Worm (Caenorhabditis elegans) whole organism, L2 larva: ENCODE measurements around the gene clec-186.

Experiments
- aly-2 ChIP-seq: fragments of 150-350 bp; optimal IDR thresholded peaks from 2 replicates; lab custom pipeline; 2014; ENCODE audit warnings: missing biosample characterization, missing genetic modification characterization
- ama-1 ChIP-seq: fragments of 150-350 bp; optimal IDR thresholded peaks from 2 replicates; lab custom pipeline; 2018; ENCODE audit warnings: inconsistent platforms
- blmp-1 ChIP-seq: sonication (generic microtip); optimal IDR thresholded peaks from 2 replicates; lab custom pipeline; 2017; ENCODE audit warnings: missing genetic modification characterization, mild to moderate bottlenecking, missing compliant biosample characterization, antibody characterized with exemption, moderate library complexity; ENCODE audit not compliant: insufficient read depth
- ceh-16 ChIP-seq: fragments of 150-350 bp; optimal IDR thresholded peaks from 2 replicates; lab custom pipeline; 2014; ENCODE audit warnings: missing biosample characterization, missing genetic modification characterization
- ceh-82 ChIP-seq: fragments of 150-350 bp; optimal IDR thresholded peaks from 2 replicates; lab custom pipeline; 2014; ENCODE audit warnings: missing biosample characterization, missing genetic modification characterization
- crh-2 ChIP-seq: sonication (generic microtip); optimal IDR thresholded peaks from 2 replicates; lab custom pipeline; 2017; ENCODE audit warnings: missing biosample characterization, missing genetic modification characterization
- dmd-4 ChIP-seq: sonication (generic microtip); optimal IDR thresholded peaks from 2 replicates; lab custom pipeline; 2017; ENCODE audit warnings: missing biosample characterization, missing genetic modification characterization
- egl-27 ChIP-seq: sonication (generic microtip); optimal IDR thresholded peaks from 3 replicates; lab custom pipeline; 2017; ENCODE audit warnings: missing biosample characterization, missing genetic modification reagents, missing genetic modification characterization
- elt-1 ChIP-seq: fragments of 150-350 bp; optimal IDR thresholded peaks from 2 replicates; lab custom pipeline; 2014; ENCODE audit warnings: missing biosample characterization, missing genetic modification characterization
- elt-3 ChIP-seq: sonication (generic microtip); optimal IDR thresholded peaks from 2 replicates; lab custom pipeline; 2017; ENCODE audit warnings: missing biosample characterization, missing genetic modification characterization
- fos-1 ChIP-seq: fragments of 150-350 bp; optimal IDR thresholded peaks from 2 replicates; lab custom pipeline; 2014; ENCODE audit warnings: missing biosample characterization, missing genetic modification characterization
- gmeb-1 ChIP-seq: fragments of 150-350 bp; optimal IDR thresholded peaks from 2 replicates; lab custom pipeline; 2014; ENCODE audit warnings: missing biosample characterization, missing genetic modification characterization
- lin-11 ChIP-seq: fragments of 150-350 bp; sonication (generic microtip); optimal IDR thresholded peaks from 2 replicates; lab custom pipeline; 2014; ENCODE audit warnings: missing biosample characterization, missing genetic modification characterization, inconsistent platforms, mixed read lengths
- lin-39 ChIP-seq: fragments of 150-350 bp; optimal IDR thresholded peaks from 2 replicates; lab custom pipeline; 2014; ENCODE audit warnings: missing biosample characterization, missing genetic modification reagents, missing genetic modification characterization
- lsy-2 ChIP-seq, 2 experiments: fragments of 150-350 bp in 1 of 2; sonication (generic microtip) in 1 of 2; optimal IDR thresholded peaks; 2 replicates each; lab custom pipeline; 2014 to 2017; ENCODE audit warnings: missing biosample characterization in 2 of 2, missing genetic modification characterization in 2 of 2
- mab-5 ChIP-seq: fragments of 150-350 bp; optimal IDR thresholded peaks from 2 replicates; lab custom pipeline; 2014; ENCODE audit warnings: missing biosample characterization, missing genetic modification characterization
- mbf-1 ChIP-seq: sonication (generic microtip); optimal IDR thresholded peaks from 2 replicates; lab custom pipeline; 2017; ENCODE audit warnings: missing biosample characterization, missing genetic modification characterization
- nhr-11 ChIP-seq: fragments of 150-350 bp; optimal IDR thresholded peaks from 2 replicates; lab custom pipeline; 2014; ENCODE audit warnings: missing biosample characterization, missing genetic modification characterization
- nhr-12 ChIP-seq: fragments of 150-350 bp; optimal IDR thresholded peaks from 2 replicates; lab custom pipeline; 2014; ENCODE audit warnings: missing biosample characterization, missing genetic modification characterization
- nhr-23 ChIP-seq: fragments of 150-350 bp; optimal IDR thresholded peaks from 2 replicates; lab custom pipeline; 2014; ENCODE audit warnings: missing biosample characterization, missing genetic modification reagents, missing genetic modification characterization
- nhr-237 ChIP-seq: fragments of 150-350 bp; optimal IDR thresholded peaks from 2 replicates; lab custom pipeline; 2014; ENCODE audit warnings: missing biosample characterization, missing genetic modification characterization
- nhr-25 ChIP-seq: fragments of 150-350 bp; sonication (generic microtip); optimal IDR thresholded peaks from 3 replicates; lab custom pipeline; 2014; ENCODE audit warnings: missing biosample characterization, missing genetic modification characterization
- nhr-6 ChIP-seq: fragments of 150-350 bp; optimal IDR thresholded peaks from 2 replicates; lab custom pipeline; 2014; ENCODE audit warnings: missing biosample characterization, missing genetic modification characterization
- nhr-77 ChIP-seq: fragments of 150-350 bp; optimal IDR thresholded peaks from 2 replicates; lab custom pipeline; 2014; ENCODE audit warnings: missing biosample characterization, missing genetic modification characterization
- sem-4 ChIP-seq: fragments of 150-350 bp; optimal IDR thresholded peaks from 2 replicates; lab custom pipeline; 2014; ENCODE audit warnings: missing biosample characterization, missing genetic modification reagents, missing genetic modification characterization
- skn-1 ChIP-seq: sonication (generic microtip); optimal IDR thresholded peaks from 2 replicates; lab custom pipeline; 2017; ENCODE audit warnings: missing biosample characterization, missing genetic modification characterization
- sma-9 ChIP-seq, 2 experiments: fragments of 150-350 bp in 1 of 2; sonication (generic microtip) in 1 of 2; optimal IDR thresholded peaks; 2 replicates each; lab custom pipeline; 2014 to 2016; ENCODE audit warnings: missing genetic modification characterization in 2 of 2, mild to moderate bottlenecking in 1 of 2, missing biosample characterization in 1 of 2, missing compliant biosample characterization in 1 of 2, missing genetic modification reagents in 1 of 2, moderate library complexity in 1 of 2
- snpc-4 ChIP-seq: fragments of 150-350 bp; optimal IDR thresholded peaks from 2 replicates; lab custom pipeline; 2014; ENCODE audit warnings: missing biosample characterization, missing genetic modification characterization
- unc-55 ChIP-seq: fragments of 150-350 bp; sonication (generic microtip); optimal IDR thresholded peaks from 3 replicates; lab custom pipeline; 2014; ENCODE audit warnings: missing biosample characterization, missing genetic modification reagents, missing genetic modification characterization
- unc-62 ChIP-seq: fragments of 150-350 bp; optimal IDR thresholded peaks from 2 replicates; lab custom pipeline; 2014; ENCODE audit warnings: missing biosample characterization, missing genetic modification reagents, missing genetic modification characterization
- zag-1 ChIP-seq: fragments of 150-350 bp; optimal IDR thresholded peaks from 2 replicates; lab custom pipeline; 2014; ENCODE audit warnings: missing biosample characterization, missing genetic modification characterization

The clec-186 gene

ce11 chrIV:12898823-12899222 is 32.9 kb downstream of the clec-186 start:
- TF ChIP-seq sma-9 (GFP tag; optimal IDR thresholded peaks at IDR 0.05; lab: Kevin White, UChicago): no peak
- no peak for TF ChIP-seq sma-9 (tag; optimal IDR thresholded peaks at IDR 0.05; lab: Kevin White, UChicago)
- TF ChIP-seq gmeb-1 (tag; lab: Kevin White, UChicago): no peak
- no peak for TF ChIP-seq mab-5 (tag; lab: Kevin White, UChicago)
- TF ChIP-seq aly-2: no peak
- TF ChIP-seq elt-1: no peak
- no peak for TF ChIP-seq blmp-1 (tag; lab: Kevin White, UChicago)
- TF ChIP-seq snpc-4: no peak
- no peak for TF ChIP-seq nhr-237
- TF ChIP-seq nhr-12 (tag; lab: Kevin White, UChicago): no peak
- no peak for TF ChIP-seq unc-55 (GFP tag; lab: Kevin White, UChicago)
- TF ChIP-seq ceh-16: no peak
- no peak for TF ChIP-seq ama-1
- no peak for TF ChIP-seq nhr-11
- TF ChIP-seq lin-39 (tag; lab: Kevin White, UChicago): no peak
- TF ChIP-seq ceh-82: no peak

ce11 chrIV:12899392-12899791 is 33.5 kb downstream of the clec-186 start, which contains the start of gene K08D8.9:
TSS of gene K08D8.9 (plus strand) at chrIV:12899692.
- TF ChIP-seq nhr-23 (tag; lab: Kevin White, UChicago) (no peak), unc-55 (GFP tag; lab: Kevin White, UChicago) (no peak), unc-62 (GFP tag; lab: Kevin White, UChicago) (no peak), blmp-1 (tag; lab: Kevin White, UChicago) (no peak)
- TF ChIP-seq, all 48 proteins: peak for 0

ce11 chrIV:12900267-12900666 is 34.4 kb downstream of the clec-186 start, which contains the start of gene K08D8.10:
TSS of gene K08D8.10 (plus strand) at chrIV:12900567.
- TF ChIP-seq sem-4 (tag; lab: Kevin White, UChicago): no peak
- TF ChIP-seq zag-1 (tag; lab: Kevin White, UChicago): no peak
- TF ChIP-seq fos-1 (tag; lab: Kevin White, UChicago): no peak
- TF ChIP-seq nhr-237: no peak
- no peak for TF ChIP-seq egl-27 (tag; lab: Kevin White, UChicago)
- TF ChIP-seq nhr-6: no peak
- TF ChIP-seq gmeb-1 (tag; lab: Kevin White, UChicago): no peak
- no peak for TF ChIP-seq ceh-16
- TF ChIP-seq nhr-25 (tag; lab: Kevin White, UChicago): no peak

- no peak for TF ChIP-seq lin-11
- no peak for TF ChIP-seq elt-1
- TF ChIP-seq fos-1 (tag; lab: Kevin White, UChicago): peak; percentile 69
- no peak for TF ChIP-seq mbf-1
- no peak for TF ChIP-seq nhr-12 (tag; lab: Kevin White, UChicago)
- peak; percentile 39 for TF ChIP-seq sma-9 (GFP tag; optimal IDR thresholded peaks at IDR 0.05; lab: Kevin White, UChicago)
- TF ChIP-seq sma-9 (tag; optimal IDR thresholded peaks at IDR 0.05; lab: Kevin White, UChicago): no peak
- no peak for TF ChIP-seq lsy-2 (tag; optimal IDR thresholded peaks at IDR 0.05; lab: Kevin White, UChicago)
- TF ChIP-seq, all 48 proteins: peak for 2
These were observed 35.7 kb downstream of the clec-186 start for ce11 chrIV:12901602-12902001.

ce11 chrIV:12902430-12903110 is 36.7 kb downstream of the clec-186 start, which contains the start of gene K08D8.2:
TSS of gene K08D8.2 (plus strand) at chrIV:12903060.
- TF ChIP-seq nhr-77 (no peak), fos-1 (tag; lab: Kevin White, UChicago) (peak; percentile 66)

- peak; percentile 55 for TF ChIP-seq fos-1 (tag; lab: Kevin White, UChicago)
- no peak for TF ChIP-seq dmd-4 (tag; lab: Kevin White, UChicago)
These were observed 37.8 kb downstream of the clec-186 start for ce11 chrIV:12903687-12904086.

ce11 chrIV:12906529-12906928 is 40.6 kb downstream of the clec-186 start, which contains the start of gene K08D8.3:
TSS of gene K08D8.3 (minus strand) at chrIV:12906659.
- TF ChIP-seq fos-1 (tag; lab: Kevin White, UChicago) (peak; percentile 89), skn-1 (tag; lab: Kevin White, UChicago) (peak; percentile 89), crh-2 (tag; lab: Kevin White, UChicago) (no peak), sma-9 (GFP tag; optimal IDR thresholded peaks at IDR 0.05; lab: Kevin White, UChicago) (peak; percentile 32), sma-9 (tag; optimal IDR thresholded peaks at IDR 0.05; lab: Kevin White, UChicago) (no peak), elt-3 (tag; lab: Kevin White, UChicago) (no peak)
